Fruit fly (Drosophila melanogaster) whole organism, adult: ENCODE results near the gene mRpL17.

ENCODE experiments used
- CG11617 ChIP-seq: fragments of 200-800 bp; sonication (Bioruptor generic); optimal IDR thresholded peaks from 2 replicates; lab custom pipeline; 2017; ENCODE audit warnings: mild to moderate bottlenecking, missing biosample characterization, missing genetic modification reagents, missing genetic modification characterization
- CG12768 ChIP-seq: fragments of 200-800 bp; sonication (Bioruptor generic); optimal IDR thresholded peaks from 2 replicates; lab custom pipeline; 2017; ENCODE audit warnings: missing biosample characterization, missing genetic modification characterization, mild to moderate bottlenecking, moderate library complexity, missing genetic modification reagents
- CG14711 ChIP-seq: fragments of 200-800 bp; sonication (Bioruptor generic); optimal IDR thresholded peaks from 2 replicates; lab custom pipeline; 2018; ENCODE audit warnings: missing biosample characterization, mild to moderate bottlenecking, missing genetic modification characterization, moderate library complexity
- CG1620 ChIP-seq: fragments of 200-800 bp; sonication (Bioruptor generic); optimal IDR thresholded peaks from 2 replicates; lab custom pipeline; 2016; ENCODE audit warnings: missing biosample characterization, missing genetic modification characterization
- CG33017 ChIP-seq: fragments of 200-800 bp; sonication (Bioruptor generic); optimal IDR thresholded peaks from 2 replicates; lab custom pipeline; 2018; ENCODE audit warnings: missing biosample characterization, mild to moderate bottlenecking, missing genetic modification characterization, moderate library complexity
- CG5204 ChIP-seq: fragments of 200-800 bp; sonication (Bioruptor generic); optimal IDR thresholded peaks from 2 replicates; lab custom pipeline; 2016; ENCODE audit warnings: missing biosample characterization, missing genetic modification characterization
- CG7045 ChIP-seq: fragments of 200-800 bp; sonication (Bioruptor generic); optimal IDR thresholded peaks from 2 replicates; lab custom pipeline; 2017; ENCODE audit warnings: missing biosample characterization, mild to moderate bottlenecking, missing genetic modification characterization
- CG7101 ChIP-seq: fragments of 200-800 bp; sonication (Bioruptor generic); optimal IDR thresholded peaks from 2 replicates; lab custom pipeline; 2018; ENCODE audit warnings: missing biosample characterization, mild to moderate bottlenecking, missing genetic modification characterization, moderate library complexity
- Clk ChIP-seq: fragments of 200-800 bp; sonication (Bioruptor generic); optimal IDR thresholded peaks from 2 replicates; lab custom pipeline; 2017; ENCODE audit warnings: missing biosample characterization, missing genetic modification characterization
- Crg-1 ChIP-seq: fragments of 200-800 bp; sonication (Bioruptor generic); optimal IDR thresholded peaks from 2 replicates; lab custom pipeline; 2016; ENCODE audit warnings: missing biosample characterization, missing genetic modification characterization
- Hr96 ChIP-seq: fragments of 200-800 bp; sonication (Bioruptor generic); optimal IDR thresholded peaks from 2 replicates; lab custom pipeline; 2016; ENCODE audit warnings: missing biosample characterization, missing genetic modification characterization
- Mnt ChIP-seq: fragments of 200-800 bp; sonication (Bioruptor generic); optimal IDR thresholded peaks from 2 replicates; lab custom pipeline; 2016; ENCODE audit warnings: missing biosample characterization, mild to moderate bottlenecking, missing genetic modification characterization
- bab1 ChIP-seq: fragments of 200-800 bp; sonication (Bioruptor generic); optimal IDR thresholded peaks from 3 replicates; lab custom pipeline; 2019; ENCODE audit warnings: missing biosample characterization, mild to moderate bottlenecking, missing genetic modification characterization, moderate library complexity
- cic ChIP-seq: fragments of 200-800 bp; sonication (Bioruptor generic); optimal IDR thresholded peaks from 2 replicates; lab custom pipeline; 2017; ENCODE audit warnings: missing biosample characterization, mild to moderate bottlenecking, missing genetic modification characterization, moderate library complexity
- cnc ChIP-seq, 2 experiments: fragments of >200 bp; optimal IDR thresholded peaks; 2 replicates each; lab custom pipeline; 2017
- kay ChIP-seq: fragments of 200-800 bp; sonication (Bioruptor generic); peaks from one replicate; lab custom pipeline; 2016; ENCODE audit warnings: missing biosample characterization, missing genetic modification characterization, borderline replicate concordance
- ovo ChIP-seq: fragments of 200-800 bp; sonication (Bioruptor generic); optimal IDR thresholded peaks from 2 replicates; lab custom pipeline; 2016; ENCODE audit warnings: missing biosample characterization, missing genetic modification characterization
- pad ChIP-seq: fragments of 200-800 bp; sonication (Bioruptor generic); optimal IDR thresholded peaks from 3 replicates; lab custom pipeline; 2017; ENCODE audit warnings: missing biosample characterization, missing genetic modification characterization, mild to moderate bottlenecking, moderate library complexity, missing genetic modification reagents
- tj ChIP-seq: fragments of 200-800 bp; sonication (Bioruptor generic); optimal IDR thresholded peaks from 3 replicates; lab custom pipeline; 2017; ENCODE audit warnings: missing biosample characterization, mild to moderate bottlenecking, missing genetic modification characterization, moderate library complexity
- toe ChIP-seq: fragments of 200-800 bp; sonication (Bioruptor generic); optimal IDR thresholded peaks from 2 replicates; lab custom pipeline; 2016; ENCODE audit warnings: missing biosample characterization, missing genetic modification characterization

Gene mRpL17

DNA sequence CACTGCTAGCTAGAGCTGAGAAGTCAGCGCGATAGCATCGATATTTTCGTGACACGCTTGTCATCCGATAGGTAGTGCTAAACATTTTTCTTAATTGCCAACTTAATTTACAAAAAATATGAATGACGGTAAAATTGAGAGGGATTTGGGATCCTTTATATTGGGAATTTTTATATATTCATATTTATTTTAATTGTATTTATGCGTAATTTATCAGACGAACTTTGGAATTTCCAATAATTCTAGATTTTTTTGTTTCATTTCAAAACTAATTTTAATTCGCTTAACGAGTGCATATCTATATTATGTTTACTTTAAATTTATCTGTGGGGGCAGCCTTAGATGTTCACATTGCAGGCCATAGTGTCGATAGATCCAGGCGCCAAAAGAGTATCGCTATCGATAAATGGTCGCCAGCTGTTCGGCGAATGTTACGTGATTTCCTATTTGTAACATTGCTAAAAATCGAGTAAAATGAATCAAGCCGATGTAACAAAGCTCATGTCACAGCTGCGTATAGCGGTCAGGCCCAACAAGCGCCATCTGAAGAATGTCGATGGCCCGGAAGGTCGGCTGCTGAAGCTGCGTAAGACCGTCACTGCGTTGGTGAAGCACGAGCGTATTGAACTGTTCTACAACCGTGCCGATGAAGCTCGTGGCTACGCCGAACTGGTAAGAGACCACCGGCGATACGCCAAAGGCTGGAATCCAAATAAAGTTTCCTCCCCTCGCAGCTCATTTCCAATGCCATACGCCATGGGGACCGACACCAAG, at the start of gene mRpL17, which contains the start of gene Tudor-SN:
Gene mRpL17, plus strand, starts transcription at position 402 of the 774 bp plus-strand sequence.
Gene Tudor-SN, minus strand, starts transcription at position 3 of the 774 bp plus-strand sequence.
- TF ChIP-seq CG14711 (tag; lab: Kevin White, UChicago) (no peak), CG12768 (no peak), CG33017 (tag; lab: Kevin White, UChicago) (no peak), cic (GFP tag; lab: Kevin White, UChicago) (no peak), cnc (optimal IDR thresholded peaks at IDR 0.05; lab: Kevin White, UChicago) (no peak), CG7045 (GFP tag; lab: Kevin White, UChicago) (no peak), tj (GFP tag; lab: Kevin White, UChicago) (peak; percentile 26), CG1620 (GFP tag; lab: Kevin White, UChicago) (peak; percentile 63), Mnt (peak; percentile 17), ovo (peak; percentile 46), CG7101 (tag; lab: Kevin White, UChicago) (peak; percentile 53), Hr96 (GFP tag; lab: Kevin White, UChicago) (peak; percentile 42), toe (peak; percentile 76), Crg-1 (peak; percentile 20), bab1 (GFP tag; lab: Kevin White, UChicago) (peak; percentile 19), pad (GFP tag; lab: Kevin White, UChicago) (peak; percentile 6), CG11617 (peak; percentile 69), CG5204 (GFP tag; lab: Kevin White, UChicago) (no peak), Clk (GFP tag; lab: Kevin White, UChicago) (no peak), kay (GFP tag; lab: Kevin White, UChicago) (no peak)

dm6 chr3L:216325-216724, 48.3 kb upstream of the mRpL17 start, which contains the start of gene Kaz1-ORFB:
TSS of gene Kaz1-ORFB (plus strand) at chr3L:216625.
- TF ChIP-seq CG12768 = no peak
- TF ChIP-seq CG7101 (tag; lab: Kevin White, UChicago) = no peak
- no peak for TF ChIP-seq cnc (optimal IDR thresholded peaks at IDR 0.05; lab: Kevin White, UChicago)

- TF ChIP-seq CG1620 (GFP tag; lab: Kevin White, UChicago) = no peak
- TF ChIP-seq cic (GFP tag; lab: Kevin White, UChicago) = peak; percentile 88
Measured at dm6 chr3L:217480-218118, 47.0 kb upstream of the mRpL17 start, which contains the start of gene CG13877. TSS of gene CG13877 (plus strand) at chr3L:218068.

dm6 chr3L:223019-223902, 41.3 kb upstream of the mRpL17 start, which contains the start of the genes pyx and CG33229:
TSS of gene pyx (minus strand) at chr3L:223069.
TSS of gene CG33229 (plus strand) at chr3L:223852.
- peak; percentile 74 for TF ChIP-seq CG7101 (tag; lab: Kevin White, UChicago)
- TF ChIP-seq ovo = peak; percentile 79
- TF ChIP-seq pad (GFP tag; lab: Kevin White, UChicago) = peak; percentile 64
- TF ChIP-seq cic (GFP tag; lab: Kevin White, UChicago) = no peak
- peak; percentile 86 for TF ChIP-seq CG12768
- TF ChIP-seq CG1620 (GFP tag; lab: Kevin White, UChicago) = peak; percentile 75
- no peak for TF ChIP-seq kay (GFP tag; lab: Kevin White, UChicago)
- peak; percentile 40 for TF ChIP-seq Clk (GFP tag; lab: Kevin White, UChicago)
- TF ChIP-seq CG11617 = peak; percentile 79
- no peak for TF ChIP-seq CG5204 (GFP tag; lab: Kevin White, UChicago)
- peak; percentile 91 for TF ChIP-seq toe
- peak; percentile 84 for TF ChIP-seq Hr96 (GFP tag; lab: Kevin White, UChicago)
- peak; percentile 58 for TF ChIP-seq tj (GFP tag; lab: Kevin White, UChicago)
- TF ChIP-seq Crg-1 = peak; percentile 73
- TF ChIP-seq Mnt = peak; percentile 52
- peak; percentile 18 for TF ChIP-seq CG14711 (tag; lab: Kevin White, UChicago)
- peak; percentile 63 for TF ChIP-seq CG33017 (tag; lab: Kevin White, UChicago)
- peak; percentile 72 for TF ChIP-seq bab1 (GFP tag; lab: Kevin White, UChicago)
- peak; percentile 80 for TF ChIP-seq CG7045 (GFP tag; lab: Kevin White, UChicago)
- TF ChIP-seq cnc (optimal IDR thresholded peaks at IDR 0.05; lab: Kevin White, UChicago) = no peak

DNA sequence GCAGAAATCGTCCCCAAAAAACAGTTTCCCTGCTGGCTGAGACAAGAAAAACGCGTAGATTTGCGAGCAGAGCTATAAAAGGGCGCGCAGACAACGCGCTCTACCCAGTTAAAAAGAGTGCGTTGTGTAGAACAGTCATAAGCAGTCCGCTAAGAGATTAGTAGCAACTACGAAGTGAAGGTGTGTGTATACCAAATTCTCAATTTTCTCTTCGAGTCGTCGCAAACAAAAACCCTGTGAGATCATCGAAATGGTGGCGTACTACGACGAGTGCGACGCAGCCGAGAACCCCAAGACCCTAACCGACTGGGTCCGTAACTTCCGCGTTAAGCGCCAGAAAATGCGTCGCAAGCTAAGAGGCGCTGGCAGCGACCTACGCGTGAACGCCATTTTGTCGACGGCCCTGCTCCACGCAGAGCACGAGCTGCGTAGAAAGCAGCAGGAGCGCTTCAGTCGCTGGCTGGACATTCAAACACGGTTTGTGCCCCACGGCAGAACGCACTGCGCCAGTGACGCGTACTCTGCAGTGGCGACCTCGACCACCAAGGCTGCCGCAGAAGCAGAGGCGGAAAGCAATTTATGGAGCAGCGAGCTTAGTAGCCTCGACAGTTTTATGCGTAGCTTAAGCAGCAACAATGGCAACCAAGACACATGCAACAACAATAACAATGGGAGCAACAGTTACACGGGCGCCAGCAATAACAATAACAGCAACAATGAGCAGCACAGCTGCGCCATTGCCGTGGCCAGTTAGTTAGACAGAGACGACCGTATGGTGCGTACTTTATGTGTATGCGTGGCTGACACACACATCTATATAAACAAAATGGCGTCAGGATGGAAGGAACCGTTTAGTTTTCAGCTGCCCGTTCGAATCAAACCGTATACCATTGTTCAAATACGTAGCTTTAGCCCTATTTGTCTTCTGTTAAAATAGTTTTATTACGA, 40.3 kb upstream of the mRpL17 start:
- TF ChIP-seq CG1620 (GFP tag; lab: Kevin White, UChicago) = peak; percentile 55
- TF ChIP-seq pad (GFP tag; lab: Kevin White, UChicago) = no peak
- TF ChIP-seq kay (GFP tag; lab: Kevin White, UChicago) = no peak
- no peak for TF ChIP-seq CG14711 (tag; lab: Kevin White, UChicago)
- TF ChIP-seq Mnt = peak; percentile 44
- no peak for TF ChIP-seq CG7101 (tag; lab: Kevin White, UChicago)
- TF ChIP-seq bab1 (GFP tag; lab: Kevin White, UChicago) = no peak
- TF ChIP-seq Clk (GFP tag; lab: Kevin White, UChicago) = no peak
- TF ChIP-seq CG12768 = peak; percentile 12
- TF ChIP-seq Crg-1 = no peak
- no peak for TF ChIP-seq CG33017 (tag; lab: Kevin White, UChicago)
- no peak for TF ChIP-seq CG5204 (GFP tag; lab: Kevin White, UChicago)
- peak; percentile 6 for TF ChIP-seq CG7045 (GFP tag; lab: Kevin White, UChicago)
- TF ChIP-seq cic (GFP tag; lab: Kevin White, UChicago) = peak; percentile 21
- TF ChIP-seq CG11617 = peak; percentile 25
- TF ChIP-seq tj (GFP tag; lab: Kevin White, UChicago) = peak; percentile 16
- TF ChIP-seq cnc (optimal IDR thresholded peaks at IDR 0.05; lab: Kevin White, UChicago) = no peak
- no peak for TF ChIP-seq Hr96 (GFP tag; lab: Kevin White, UChicago)
- TF ChIP-seq toe = no peak
- TF ChIP-seq ovo = peak; percentile 95
